Worm (Caenorhabditis elegans) whole organism, young adult: ENCODE data around the gene let-858.

ENCODE experiments used
- F52B5.7 ChIP-seq: sonication (generic microtip); optimal IDR thresholded peaks from 2 replicates; lab custom pipeline; 2016; ENCODE audit warnings: mild to moderate bottlenecking, missing genetic modification characterization, missing compliant biosample characterization
- Y53F4B.3 ChIP-seq: fragments of 200-800 bp; sonication (Bioruptor generic); IDR thresholded peaks from 2 replicates; pipeline ENCODE4 v1.3.6; 2022; ENCODE audit warnings: missing genetic modification reagents, missing genetic modification characterization, missing compliant biosample characterization
- ama-1 ChIP-seq, 3 experiments: fragments of 150-350 bp in 1 of 3; sonication (generic microtip) in 2 of 3; optimal IDR thresholded peaks; 2 replicates each; lab custom pipeline; 2014 to 2018; ENCODE audit warnings: missing biosample characterization in 2 of 3, missing genetic modification characterization in 2 of 3, missing genetic modification reagents in 2 of 3
- aptf-3 ChIP-seq: fragments of 200-800 bp; sonication (Bioruptor generic); IDR thresholded peaks from 2 replicates; pipeline ENCODE4 v1.3.6; 2022; ENCODE audit warnings: missing genetic modification characterization, missing compliant biosample characterization
- ccch-3 ChIP-seq: fragments of 200-800 bp; sonication (Bioruptor generic); optimal IDR thresholded peaks from 2 replicates; lab custom pipeline; 2018; ENCODE audit warnings: mild to moderate bottlenecking, missing genetic modification characterization, missing compliant biosample characterization
- cebp-2 ChIP-seq: fragments of 200-800 bp; sonication (Bioruptor generic); IDR thresholded peaks from 2 replicates; pipeline ENCODE4 v1.3.6; 2022; ENCODE audit warnings: missing genetic modification characterization, missing compliant biosample characterization
- ceh-100 ChIP-seq: fragments of 200-800 bp; sonication (Bioruptor generic); IDR thresholded peaks from 2 replicates; pipeline ENCODE4 v1.3.6; 2022; ENCODE audit warnings: missing genetic modification reagents, missing genetic modification characterization, missing compliant biosample characterization
- egrh-3 ChIP-seq: fragments of 200-800 bp; sonication (Bioruptor generic); IDR thresholded peaks from 2 replicates; pipeline ENCODE4 v1.3.6; 2022; ENCODE audit warnings: missing genetic modification reagents, missing genetic modification characterization, missing compliant biosample characterization
- fkh-3 ChIP-seq: sonication (generic microtip); optimal IDR thresholded peaks from 2 replicates; lab custom pipeline; 2016; ENCODE audit warnings: mild to moderate bottlenecking, missing genetic modification characterization, missing compliant biosample characterization
- sea-2 ChIP-seq: fragments of 200-800 bp; sonication (Bioruptor generic); IDR thresholded peaks from 2 replicates; pipeline ENCODE4 v1.3.6; 2022; ENCODE audit warnings: missing genetic modification characterization, missing compliant biosample characterization
- tbx-9 ChIP-seq: sonication (generic microtip); optimal IDR thresholded peaks from 2 replicates; lab custom pipeline; 2016; ENCODE audit warnings: borderline replicate concordance, missing genetic modification characterization, inconsistent platforms, missing compliant biosample characterization
- unc-62 ChIP-seq: fragments of 150-350 bp; optimal IDR thresholded peaks from 2 replicates; lab custom pipeline; 2014; ENCODE audit warnings: missing biosample characterization, missing genetic modification reagents, missing genetic modification characterization

- no peak for TF ChIP-seq egrh-3 (GFP tag; lab: Robert Waterston, UW)
- TF ChIP-seq aptf-3 (GFP tag; lab: Robert Waterston, UW) = no peak
- TF ChIP-seq ccch-3 (GFP tag; lab: Kevin White, UChicago) = no peak
- no peak for TF ChIP-seq ceh-100 (GFP tag; lab: Robert Waterston, UW)
- TF ChIP-seq F52B5.7 (tag; lab: Kevin White, UChicago) = no peak
- TF ChIP-seq sea-2 = no peak
- TF ChIP-seq fkh-3 = no peak
- no peak for TF ChIP-seq tbx-9 (tag; lab: Kevin White, UChicago)
- no peak for TF ChIP-seq unc-62 (GFP tag; lab: Kevin White, UChicago)
- TF ChIP-seq ama-1 (optimal IDR thresholded peaks at IDR 0.05; lab: Kevin White, UChicago) = no peak
- no peak for TF ChIP-seq ama-1 (GFP tag; optimal IDR thresholded peaks at IDR 0.05; lab: Kevin White, UChicago)
- no peak for TF ChIP-seq cebp-2 (GFP tag; lab: Robert Waterston, UW)
- TF ChIP-seq Y53F4B.3 (GFP tag; lab: Robert Waterston, UW) = no peak
Measured at ce11 chrII:11043546-11044192, 21.5 kb downstream of the let-858 start.
